Worm (Caenorhabditis elegans) whole organism, L4 larva: Measurements from ENCODE around the gene igcm-4.

Experiments
- ces-1 ChIP-seq: fragments of 150-350 bp; sonication (generic microtip); optimal IDR thresholded peaks from 4 replicates; lab custom pipeline; 2014; ENCODE audit warnings: missing biosample characterization, missing genetic modification reagents, missing genetic modification characterization
- daf-19 ChIP-seq: fragments of 200-800 bp; sonication (Bioruptor generic); conservative IDR thresholded peaks from 2 replicates; pipeline ENCODE4 v1.3.6; 2022; ENCODE audit warnings: missing genetic modification characterization, missing compliant biosample characterization
- duxl-1 ChIP-seq: sonication (generic microtip); optimal IDR thresholded peaks from 2 replicates; lab custom pipeline; 2016; ENCODE audit warnings: mild to moderate bottlenecking, missing genetic modification characterization, moderate library complexity, missing compliant biosample characterization; ENCODE audit not compliant: poor library complexity
- fkh-10 ChIP-seq: fragments of 150-350 bp; optimal IDR thresholded peaks from 2 replicates; lab custom pipeline; 2014; ENCODE audit warnings: missing biosample characterization, missing genetic modification reagents, missing genetic modification characterization
- hlh-11 ChIP-seq: fragments of 200-800 bp; sonication (Bioruptor generic); optimal IDR thresholded peaks from 2 replicates; lab custom pipeline; 2018; ENCODE audit warnings: mild to moderate bottlenecking, missing genetic modification characterization, missing compliant biosample characterization
- pqm-1 ChIP-seq: sonication (generic microtip); optimal IDR thresholded peaks from 2 replicates; lab custom pipeline; 2017; ENCODE audit warnings: missing biosample characterization, missing genetic modification characterization
- saeg-2 ChIP-seq: fragments of 200-800 bp; sonication (Bioruptor generic); IDR thresholded peaks from 2 replicates; pipeline ENCODE4 v1.3.6; 2022; ENCODE audit warnings: missing genetic modification reagents, missing genetic modification characterization, missing compliant biosample characterization

DNA sequence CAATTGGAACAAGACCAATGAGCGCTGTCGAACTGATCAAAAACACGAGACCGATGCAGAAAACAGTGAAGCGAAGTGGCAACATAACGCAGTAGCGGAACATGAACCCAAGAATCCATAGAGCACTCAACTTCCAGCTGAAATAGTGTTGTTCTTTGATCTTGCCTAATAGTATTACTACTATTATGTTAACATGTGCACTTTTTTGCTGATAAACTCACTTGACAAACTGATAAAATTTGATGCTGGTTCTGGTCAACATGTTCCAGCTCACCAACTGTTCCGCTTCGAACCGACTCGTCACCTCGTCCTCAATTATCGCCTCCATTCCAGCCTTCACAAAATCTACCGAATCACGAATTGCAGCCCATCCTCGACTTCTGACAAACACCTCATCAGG, 22.1 kb upstream of the igcm-4 start:
- TF ChIP-seq duxl-1 (tag; lab: Kevin White, UChicago) = no peak
- no peak for TF ChIP-seq saeg-2
- TF ChIP-seq ces-1 (GFP tag; lab: Kevin White, UChicago) = no peak
- peak; percentile 53 for TF ChIP-seq hlh-11 (tag; lab: Kevin White, UChicago)
- TF ChIP-seq pqm-1 = peak; percentile 51
- no peak for TF ChIP-seq fkh-10 (GFP tag; lab: Kevin White, UChicago)
- no peak for TF ChIP-seq daf-19
